Fruit fly (Drosophila melanogaster): ENCODE measurements around the gene HP1c.

Gene HP1c

DNA sequence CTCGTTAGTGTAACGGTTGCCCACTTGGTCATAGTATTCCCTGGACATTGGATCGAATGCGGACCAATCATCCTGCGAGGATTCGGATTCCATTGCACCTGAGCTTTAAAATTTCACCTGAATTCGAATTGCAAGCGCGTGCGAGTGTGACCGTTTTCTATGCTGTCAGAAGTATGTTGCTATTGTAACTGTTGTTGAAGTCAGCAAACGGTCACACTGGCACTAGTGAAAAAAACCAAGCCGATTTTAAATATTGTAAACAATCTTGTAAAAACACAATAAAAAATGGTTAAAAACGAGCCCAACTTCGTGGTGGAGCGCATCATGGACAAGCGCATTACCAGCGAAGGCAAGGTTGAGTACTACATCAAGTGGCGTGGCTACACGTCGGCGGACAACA lies at the start of gene HP1c, which contains the start of gene vret:
HP1c (plus strand) TSS at position 189 of the 400 bp plus-strand sequence.
vret (minus strand) TSS at position 150 of the 400 bp plus-strand sequence.
- TF ChIP-seq usp (GFP tag; optimal IDR thresholded peaks at IDR 0.05): no peak
- no peak for TF ChIP-seq psq (optimal IDR thresholded peaks at IDR 0.05)
- TF ChIP-seq EcR (GFP tag; optimal IDR thresholded peaks at IDR 0.05): no peak
- no peak for TF ChIP-seq CG8478 (optimal IDR thresholded peaks at IDR 0.05)

DNA sequence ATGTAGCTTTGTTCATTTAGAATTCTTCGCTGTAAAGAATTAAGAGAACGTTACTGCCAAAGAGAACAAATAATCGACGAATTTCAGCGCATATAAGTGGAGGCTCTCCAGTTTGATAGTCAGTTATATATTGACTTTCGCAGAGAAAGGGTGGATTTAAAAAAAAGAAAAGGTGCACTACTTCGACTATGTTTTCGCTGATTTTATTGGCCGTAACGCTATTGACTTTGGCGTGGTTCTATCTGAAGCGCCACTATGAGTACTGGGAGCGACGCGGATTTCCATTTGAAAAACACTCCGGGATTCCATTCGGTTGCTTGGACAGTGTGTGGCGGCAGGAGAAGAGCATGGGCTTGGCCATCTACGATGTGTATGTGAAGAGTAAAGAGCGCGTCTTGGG lies 47.2 kb upstream of the HP1c start, which contains the start of gene Cyp6d4:
Cyp6d4 (plus strand) TSS at position 112 of the 400 bp plus-strand sequence.
- TF ChIP-seq psq (optimal IDR thresholded peaks at IDR 0.05): no peak

DNA sequence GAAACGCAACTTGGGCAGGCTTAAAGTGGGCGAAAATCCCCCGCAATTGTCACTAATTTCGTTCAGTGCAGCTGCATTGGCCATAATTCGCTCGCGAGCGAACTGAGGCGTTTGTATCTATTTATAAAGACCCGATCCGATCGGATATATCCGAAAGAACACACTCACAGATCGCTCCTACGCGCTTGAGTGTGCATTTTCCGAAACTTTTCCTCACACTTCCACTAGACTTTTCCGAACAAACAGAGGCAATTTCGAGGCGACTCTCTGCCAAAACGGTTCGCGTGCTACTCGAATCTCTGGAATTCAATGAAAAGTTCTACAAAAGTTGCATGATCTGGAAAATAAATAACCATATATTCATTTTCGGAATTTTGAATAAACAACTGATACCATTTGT lies 43.6 kb upstream of the HP1c start, which contains the start of the genes CG6972 and CCAP:
CG6972 (plus strand) TSS at position 215 of the 400 bp plus-strand sequence.
CCAP (minus strand) TSS at position 292 of the 400 bp plus-strand sequence.
- TF ChIP-seq Dll (optimal IDR thresholded peaks at IDR 0.05) (no peak), psq (optimal IDR thresholded peaks at IDR 0.05) (no peak)

DNA sequence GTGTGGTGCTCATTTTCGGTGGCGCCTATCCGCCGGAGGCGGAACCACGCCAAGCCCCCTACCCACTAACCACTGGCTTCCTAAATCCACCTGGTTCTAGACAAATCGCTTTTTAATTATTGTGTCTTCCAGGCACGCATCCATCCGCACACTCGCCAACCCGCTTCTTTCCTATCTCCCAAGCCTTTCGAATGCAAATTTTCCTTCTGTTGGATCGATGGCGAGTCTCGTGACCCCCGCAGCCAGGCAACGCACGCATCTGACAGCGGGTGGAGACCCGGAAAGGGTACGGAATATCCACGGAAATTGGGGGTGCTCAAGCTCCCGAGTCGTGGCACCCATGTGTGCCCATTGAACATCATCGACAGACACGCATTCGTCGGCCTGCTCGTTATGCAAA lies 38.2 kb upstream of the HP1c start, which contains the start of gene CG13842:
CG13842 (minus strand) TSS at position 101 of the 400 bp plus-strand sequence.
- TF ChIP-seq EcR (GFP tag; optimal IDR thresholded peaks at IDR 0.05): no peak
- no peak for TF ChIP-seq Dll (optimal IDR thresholded peaks at IDR 0.05)
- no peak for TF ChIP-seq usp (GFP tag; optimal IDR thresholded peaks at IDR 0.05)
- no peak for TF ChIP-seq CG8478 (optimal IDR thresholded peaks at IDR 0.05)
- TF ChIP-seq psq (optimal IDR thresholded peaks at IDR 0.05): no peak
- no peak for TF ChIP-seq pan (optimal IDR thresholded peaks at IDR 0.05)

DNA sequence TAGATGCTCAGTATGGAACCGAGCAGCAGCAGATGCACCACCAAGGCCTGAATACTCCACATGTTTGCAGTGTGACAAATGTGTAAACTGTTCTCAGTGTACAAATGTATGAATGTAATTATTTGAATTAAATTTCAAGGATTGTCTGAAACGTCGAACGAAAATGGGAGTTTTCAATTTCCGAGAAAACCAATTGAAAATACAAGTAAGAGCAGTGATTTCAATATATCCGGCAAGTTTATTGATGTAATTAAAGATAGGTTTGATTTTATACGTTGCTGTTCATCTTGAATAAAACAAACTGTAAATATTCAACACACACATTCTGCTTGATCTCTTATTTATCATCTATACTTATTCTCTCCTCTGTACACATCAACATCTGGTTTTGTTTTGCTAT lies 34.8 kb upstream of the HP1c start, which contains the start of gene CG4907:
CG4907 (minus strand) TSS at position 101 of the 400 bp plus-strand sequence.
- no peak for TF ChIP-seq CG8478 (optimal IDR thresholded peaks at IDR 0.05)
- no peak for TF ChIP-seq pan (optimal IDR thresholded peaks at IDR 0.05)
- no peak for TF ChIP-seq EcR (GFP tag; optimal IDR thresholded peaks at IDR 0.05)
- TF ChIP-seq Dll (optimal IDR thresholded peaks at IDR 0.05): no peak
- TF ChIP-seq psq (optimal IDR thresholded peaks at IDR 0.05): no peak
- TF ChIP-seq usp (GFP tag; optimal IDR thresholded peaks at IDR 0.05): no peak

DNA sequence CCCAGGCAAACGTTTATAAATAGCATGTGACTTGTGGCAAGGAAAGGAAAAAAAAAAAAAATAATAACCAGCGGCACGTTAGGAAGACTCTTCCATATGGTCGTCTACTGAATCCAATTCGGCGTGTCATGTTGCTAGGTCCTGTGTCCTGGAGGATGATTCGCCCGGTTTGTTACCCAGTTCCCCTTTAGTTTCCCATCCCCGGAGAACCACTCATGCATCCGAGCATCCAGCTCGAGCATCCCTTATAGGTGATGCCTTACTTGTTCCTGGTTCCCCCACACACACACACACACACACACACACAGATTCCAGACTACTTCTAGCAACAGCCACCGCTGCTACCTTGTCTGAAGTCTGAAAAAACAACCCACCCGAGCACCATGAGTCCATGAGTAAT lies 27.6 kb upstream of the HP1c start:
- no peak for TF ChIP-seq CG8478 (optimal IDR thresholded peaks at IDR 0.05)
- no peak for TF ChIP-seq EcR (GFP tag; optimal IDR thresholded peaks at IDR 0.05)
- TF ChIP-seq psq (optimal IDR thresholded peaks at IDR 0.05): no peak
- TF ChIP-seq pan (optimal IDR thresholded peaks at IDR 0.05): no peak
- TF ChIP-seq usp (GFP tag; optimal IDR thresholded peaks at IDR 0.05): no peak
- no peak for TF ChIP-seq Dll (optimal IDR thresholded peaks at IDR 0.05)

DNA sequence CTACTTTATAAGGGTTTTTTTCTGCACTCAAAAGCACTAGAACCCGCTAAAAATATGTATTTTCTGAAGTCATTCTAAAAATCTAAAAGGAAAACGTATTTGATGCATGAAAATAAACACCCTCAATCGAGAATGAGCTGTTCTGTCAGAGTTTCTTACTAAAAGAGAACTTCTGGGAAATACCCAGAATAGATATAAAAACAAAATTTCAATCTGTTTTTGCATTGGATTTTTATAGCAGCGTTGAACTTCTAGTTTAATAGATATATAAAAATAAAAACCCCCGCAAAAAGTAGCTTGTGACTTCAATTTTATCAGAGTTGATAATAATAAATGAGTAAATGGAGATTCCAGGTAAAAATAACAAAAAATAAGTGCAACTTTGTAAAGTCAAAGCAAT lies 27.0 kb upstream of the HP1c start:
- TF ChIP-seq pan (optimal IDR thresholded peaks at IDR 0.05): no peak
- TF ChIP-seq Dll (optimal IDR thresholded peaks at IDR 0.05): no peak
- no peak for TF ChIP-seq psq (optimal IDR thresholded peaks at IDR 0.05)
- TF ChIP-seq CG8478 (optimal IDR thresholded peaks at IDR 0.05): no peak
- TF ChIP-seq EcR (GFP tag; optimal IDR thresholded peaks at IDR 0.05): no peak
- TF ChIP-seq usp (GFP tag; optimal IDR thresholded peaks at IDR 0.05): no peak

DNA sequence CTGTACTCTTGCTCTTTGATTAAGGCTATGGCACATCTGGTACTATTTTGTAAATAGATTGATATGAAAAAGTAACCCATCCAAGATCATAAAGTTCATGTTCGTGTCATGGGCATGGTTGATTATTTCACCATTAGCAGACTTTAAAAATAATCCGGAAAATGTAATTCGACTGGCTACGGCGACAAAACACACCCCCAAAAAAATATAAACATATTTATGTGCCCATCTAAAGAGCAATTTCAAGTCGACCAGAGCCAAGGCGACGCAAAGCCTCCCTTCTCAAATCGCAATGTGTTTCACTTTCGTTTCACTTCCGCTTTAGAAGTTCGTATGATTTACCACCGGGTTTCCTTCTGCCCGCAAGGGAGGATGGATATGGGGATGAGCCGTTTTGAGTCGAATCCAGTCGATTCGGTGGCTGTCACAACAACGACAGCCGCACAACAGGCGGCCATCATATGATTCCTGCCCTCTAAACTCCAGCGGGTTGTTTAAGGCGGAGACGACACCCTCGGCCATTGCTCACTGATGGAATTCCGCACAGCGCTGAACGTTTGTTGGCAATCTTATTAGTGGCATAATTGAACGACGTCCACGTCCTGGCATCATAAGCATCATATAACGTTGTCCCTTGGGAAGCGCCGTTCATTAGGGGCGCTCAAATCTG lies 26.3 kb upstream of the HP1c start:
- TF ChIP-seq pan (optimal IDR thresholded peaks at IDR 0.05): no peak
- no peak for TF ChIP-seq CG8478 (optimal IDR thresholded peaks at IDR 0.05)
- no peak for TF ChIP-seq usp (GFP tag; optimal IDR thresholded peaks at IDR 0.05)
- TF ChIP-seq Dll (optimal IDR thresholded peaks at IDR 0.05): no peak
- TF ChIP-seq EcR (GFP tag; optimal IDR thresholded peaks at IDR 0.05): no peak
- no peak for TF ChIP-seq psq (optimal IDR thresholded peaks at IDR 0.05)

DNA sequence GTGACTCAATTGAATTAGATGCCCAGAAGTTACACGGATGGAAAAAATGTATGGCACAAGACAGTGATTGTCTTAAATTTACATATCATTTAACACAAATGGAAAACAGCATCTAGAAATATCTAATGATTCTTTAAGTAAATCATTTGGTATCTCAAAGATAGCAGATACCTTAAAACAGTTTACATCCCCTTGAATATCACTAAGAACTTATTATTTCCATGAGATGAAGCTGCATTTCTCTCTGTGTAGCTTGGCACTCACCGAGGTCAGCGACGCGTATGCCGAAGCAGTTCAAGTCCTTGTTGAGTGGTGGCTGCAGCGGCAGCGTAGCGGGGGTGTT lies 25.8 kb upstream of the HP1c start:
- TF ChIP-seq EcR (GFP tag; optimal IDR thresholded peaks at IDR 0.05): no peak

DNA sequence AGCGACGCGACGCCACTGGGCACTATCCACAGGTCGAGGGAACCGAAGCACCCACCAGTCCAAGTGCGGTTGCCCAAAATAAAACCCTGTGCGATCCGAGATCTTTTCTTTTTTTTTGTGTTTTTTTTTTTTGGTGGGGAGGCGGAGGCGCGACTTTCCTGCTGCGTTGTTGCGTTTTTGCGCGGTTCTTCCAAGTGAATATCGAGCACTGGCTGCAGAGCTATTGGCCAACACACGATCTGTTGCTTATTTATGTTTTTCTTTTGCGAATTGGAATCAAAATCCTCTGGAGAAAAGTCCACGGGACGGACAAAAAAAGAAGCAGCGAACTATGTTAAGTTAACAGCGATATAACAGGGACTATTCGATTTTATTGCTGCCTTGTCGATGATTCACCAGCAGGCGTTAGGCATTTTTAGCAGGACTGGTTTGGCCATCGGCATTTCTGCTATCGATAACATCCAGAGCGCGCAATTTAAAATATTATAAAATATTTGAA lies 24.6 kb upstream of the HP1c start, which contains the start of gene wge:
wge (minus strand) TSS at position 343 of the 499 bp plus-strand sequence.
- TF ChIP-seq Dll (optimal IDR thresholded peaks at IDR 0.05) (no peak), usp (GFP tag; optimal IDR thresholded peaks at IDR 0.05) (no peak), CG8478 (optimal IDR thresholded peaks at IDR 0.05) (no peak), EcR (GFP tag; optimal IDR thresholded peaks at IDR 0.05) (no peak), psq (optimal IDR thresholded peaks at IDR 0.05) (no peak), pan (optimal IDR thresholded peaks at IDR 0.05) (no peak)

DNA sequence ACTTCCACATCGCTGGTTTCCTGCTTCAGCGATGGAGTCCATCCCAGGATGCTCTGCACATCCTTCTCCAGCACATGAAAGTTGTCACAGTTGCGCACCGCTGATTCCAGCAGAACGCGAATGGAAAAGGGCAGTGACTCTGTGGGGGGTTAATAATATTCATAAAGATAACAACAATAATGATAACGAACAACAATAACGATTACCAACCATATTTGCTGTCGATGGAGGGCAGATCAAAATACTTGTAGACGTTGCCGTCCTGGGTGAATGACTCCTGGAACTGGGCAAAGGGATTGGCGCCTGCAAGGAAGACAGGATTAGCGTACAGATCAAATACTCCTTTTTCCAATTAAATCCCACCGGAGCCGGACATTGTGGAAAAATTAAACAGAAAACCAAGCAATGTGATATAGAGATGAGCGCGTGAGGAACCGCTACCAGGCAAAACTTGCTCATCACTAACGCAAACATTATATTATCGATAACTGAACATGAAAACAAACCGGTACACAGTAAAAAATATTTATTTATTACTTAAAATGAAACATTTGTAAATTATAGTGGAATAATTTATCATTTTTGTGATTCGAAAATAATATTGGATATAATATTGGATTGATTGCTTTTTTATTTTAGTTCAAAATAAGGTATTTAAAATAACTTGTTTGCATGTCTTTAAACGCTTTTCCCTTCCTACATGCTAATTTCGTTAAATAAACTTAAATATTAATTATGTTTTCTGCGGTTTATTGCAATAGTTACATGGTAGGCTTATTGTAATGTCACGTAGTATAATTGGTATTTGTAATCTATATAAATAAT lies 21.1 kb upstream of the HP1c start, which contains the start of gene Irp-1A:
Irp-1A (minus strand) TSS at position 439 of the 825 bp plus-strand sequence.
- TF ChIP-seq psq (optimal IDR thresholded peaks at IDR 0.05) (no peak), CG8478 (optimal IDR thresholded peaks at IDR 0.05) (no peak), pan (optimal IDR thresholded peaks at IDR 0.05) (no peak), EcR (GFP tag; optimal IDR thresholded peaks at IDR 0.05) (no peak), Dll (optimal IDR thresholded peaks at IDR 0.05) (no peak), usp (GFP tag; optimal IDR thresholded peaks at IDR 0.05) (no peak)

DNA sequence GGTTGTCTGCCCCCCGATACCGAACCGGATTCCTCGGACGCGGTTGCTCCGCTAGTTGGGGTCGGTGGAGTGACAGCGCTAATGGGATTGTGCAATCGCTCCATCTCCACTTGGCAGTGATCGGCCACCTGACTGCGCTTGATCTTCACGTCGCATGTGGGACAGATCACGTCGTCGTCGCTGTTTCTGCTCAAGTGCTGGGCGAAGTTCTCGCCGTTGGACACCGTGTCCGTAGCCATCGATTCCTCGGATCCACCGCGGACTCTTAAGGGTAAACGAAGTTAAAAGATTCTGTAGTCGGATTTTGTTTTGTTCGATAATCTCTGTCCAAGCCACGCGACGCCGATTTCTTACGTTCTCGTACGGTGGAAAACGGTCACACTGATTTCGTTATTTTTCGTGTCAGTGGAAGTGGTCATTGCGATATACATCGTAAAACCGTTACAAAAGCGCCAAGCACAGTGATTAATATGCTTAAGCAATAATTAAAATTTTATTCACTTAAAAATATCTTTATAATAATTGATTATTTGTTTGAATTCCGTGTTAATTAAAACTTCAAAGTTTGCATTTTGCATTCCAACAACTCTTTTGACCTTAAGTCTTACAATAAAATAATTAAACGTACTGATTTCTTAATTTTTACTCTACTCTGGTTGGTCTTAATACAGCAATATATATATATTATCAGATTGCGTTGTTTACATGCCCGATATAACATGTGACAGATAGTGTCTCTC lies 19.2 kb upstream of the HP1c start, which contains the start of gene RNF220:
RNF220 (minus strand) TSS at position 384 of the 740 bp plus-strand sequence.
- TF ChIP-seq CG8478 (optimal IDR thresholded peaks at IDR 0.05) (no peak), EcR (GFP tag; optimal IDR thresholded peaks at IDR 0.05) (no peak), Dll (optimal IDR thresholded peaks at IDR 0.05) (no peak), usp (GFP tag; optimal IDR thresholded peaks at IDR 0.05) (no peak), pan (optimal IDR thresholded peaks at IDR 0.05) (no peak), psq (optimal IDR thresholded peaks at IDR 0.05) (no peak)
